Worm (Caenorhabditis elegans) whole organism, L1 larva: Measurements from ENCODE around the gene clc-23.

ENCODE experiments used
- C34B4.2 ChIP-seq: sonication (generic microtip); optimal IDR thresholded peaks from 2 replicates; lab custom pipeline; 2017; ENCODE audit warnings: mild to moderate bottlenecking, missing genetic modification characterization, missing compliant biosample characterization
- F16B12.6 ChIP-seq: fragments of 150-350 bp; optimal IDR thresholded peaks from 2 replicates; lab custom pipeline; 2014; ENCODE audit warnings: missing biosample characterization, missing genetic modification characterization
- Y116A8C.19 ChIP-seq: sonication (generic microtip); optimal IDR thresholded peaks from 2 replicates; lab custom pipeline; 2016; ENCODE audit warnings: missing compliant biosample characterization, missing genetic modification characterization, borderline replicate concordance
- aha-1 ChIP-seq: fragments of 150-350 bp; optimal IDR thresholded peaks from 2 replicates; lab custom pipeline; 2014; ENCODE audit warnings: missing biosample characterization, missing genetic modification characterization
- aly-2 ChIP-seq: fragments of 150-350 bp; optimal IDR thresholded peaks from 2 replicates; lab custom pipeline; 2014; ENCODE audit warnings: missing biosample characterization, missing genetic modification characterization
- ama-1 ChIP-seq: fragments of 150-350 bp; optimal IDR thresholded peaks from 2 replicates; lab custom pipeline; 2014
- ces-1 ChIP-seq: fragments of 150-350 bp; optimal IDR thresholded peaks from 2 replicates; lab custom pipeline; 2014; ENCODE audit warnings: missing biosample characterization, missing genetic modification reagents, missing genetic modification characterization
- dsc-1 ChIP-seq: sonication (generic microtip); optimal IDR thresholded peaks from 2 replicates; lab custom pipeline; 2016; ENCODE audit warnings: mild to moderate bottlenecking, missing genetic modification characterization, missing compliant biosample characterization
- efl-1 ChIP-seq, 4 experiments: fragments of 150-350 bp; optimal IDR thresholded peaks in 3 of 4; peaks in 1 of 4; 1 replicate in 1 of 4; 2 replicates in 3 of 4; lab custom pipeline; 2014; ENCODE audit warnings: missing biosample characterization in 2 of 4, missing genetic modification characterization in 2 of 4, missing genetic modification reagents in 2 of 4
- efl-3 ChIP-seq: fragments of 200-800 bp; sonication (Bioruptor generic); optimal IDR thresholded peaks from 2 replicates; lab custom pipeline; 2018; ENCODE audit warnings: mild to moderate bottlenecking, missing genetic modification characterization, missing compliant biosample characterization
- egl-13 ChIP-seq: sonication (generic microtip); optimal IDR thresholded peaks from 2 replicates; lab custom pipeline; 2016; ENCODE audit warnings: missing genotype, missing genetic modification reagents, missing genetic modification characterization, missing compliant biosample characterization
- egl-27 ChIP-seq, 2 experiments: fragments of 150-350 bp in 1 of 2; sonication (generic microtip); optimal IDR thresholded peaks; 3 replicates each; lab custom pipeline; 2017 to 2018; ENCODE audit warnings: missing biosample characterization in 2 of 2, missing genetic modification characterization in 2 of 2, missing genetic modification reagents in 2 of 2
- elt-2 ChIP-seq: sonication (generic microtip); optimal IDR thresholded peaks from 2 replicates; lab custom pipeline; 2016; ENCODE audit warnings: missing genetic modification characterization, mild to moderate bottlenecking, inconsistent platforms, missing compliant biosample characterization, missing genetic modification reagents
- ets-5 ChIP-seq: fragments of 200-800 bp; sonication (Bioruptor generic); IDR thresholded peaks from 2 replicates; pipeline ENCODE4 v1.3.6; 2022; ENCODE audit warnings: missing genetic modification characterization, missing compliant biosample characterization
- fkh-10 ChIP-seq: sonication (generic microtip); optimal IDR thresholded peaks from 2 replicates; lab custom pipeline; 2017; ENCODE audit warnings: missing biosample characterization, missing genetic modification reagents, missing genetic modification characterization
- fos-1 ChIP-seq: fragments of 150-350 bp; optimal IDR thresholded peaks from 2 replicates; lab custom pipeline; 2014; ENCODE audit warnings: missing biosample characterization, missing genetic modification characterization
- grh-1 ChIP-seq: fragments of 200-800 bp; sonication (Bioruptor generic); IDR thresholded peaks from 2 replicates; pipeline ENCODE4 v1.3.6; 2022; ENCODE audit warnings: missing genetic modification reagents, missing genetic modification characterization, missing compliant biosample characterization
- hlh-17 ChIP-seq: fragments of 200-800 bp; sonication (Bioruptor generic); optimal IDR thresholded peaks from 2 replicates; lab custom pipeline; 2018; ENCODE audit warnings: missing genetic modification characterization, mild to moderate bottlenecking, missing compliant biosample characterization, moderate library complexity, borderline replicate concordance
- lin-13 ChIP-seq: fragments of 150-350 bp; optimal IDR thresholded peaks from 2 replicates; lab custom pipeline; 2014; ENCODE audit warnings: missing biosample characterization, missing genetic modification reagents, missing genetic modification characterization
- lin-14 ChIP-seq: fragments of 200-800 bp; sonication (Bioruptor generic); optimal IDR thresholded peaks from 2 replicates; lab custom pipeline; 2018; ENCODE audit warnings: mild to moderate bottlenecking, missing genetic modification characterization, moderate library complexity, missing compliant biosample characterization
- lin-35 ChIP-seq, 2 experiments: fragments of 150-350 bp; optimal IDR thresholded peaks; 2 replicates each; lab custom pipeline; 2014; ENCODE audit warnings: missing biosample characterization in 2 of 2, missing genetic modification characterization in 2 of 2, missing genetic modification reagents in 2 of 2
- lin-39 ChIP-seq: fragments of 150-350 bp; optimal IDR thresholded peaks from 2 replicates; lab custom pipeline; 2014; ENCODE audit warnings: missing biosample characterization, missing genetic modification reagents, missing genetic modification characterization
- mab-9 ChIP-seq: fragments of 200-800 bp; sonication (Bioruptor generic); IDR thresholded peaks from 2 replicates; pipeline ENCODE4 v1.3.6; 2022; ENCODE audit warnings: missing genetic modification reagents, missing genetic modification characterization, missing compliant biosample characterization
- mdl-1 ChIP-seq, 2 experiments: fragments of 150-350 bp; optimal IDR thresholded peaks; 2 replicates each; lab custom pipeline; 2014 to 2017; ENCODE audit warnings: missing biosample characterization in 2 of 2, missing genetic modification characterization in 2 of 2, inconsistent platforms in 1 of 2
- mef-2 ChIP-seq: fragments of 150-350 bp; optimal IDR thresholded peaks from 2 replicates; lab custom pipeline; 2014; ENCODE audit warnings: missing biosample characterization, missing genetic modification characterization
- nhr-20 ChIP-seq: sonication (generic microtip); optimal IDR thresholded peaks from 2 replicates; lab custom pipeline; 2016; ENCODE audit warnings: mild to moderate bottlenecking, missing genetic modification characterization, missing compliant biosample characterization
- nhr-237 ChIP-seq: fragments of 150-350 bp; optimal IDR thresholded peaks from 2 replicates; lab custom pipeline; 2014; ENCODE audit warnings: missing biosample characterization, missing genetic modification characterization
- nhr-47 ChIP-seq: sonication (generic microtip); optimal IDR thresholded peaks from 2 replicates; lab custom pipeline; 2016; ENCODE audit warnings: mild to moderate bottlenecking, missing genetic modification characterization, moderate library complexity, missing compliant biosample characterization
- nhr-76 ChIP-seq: sonication (generic microtip); optimal IDR thresholded peaks from 2 replicates; lab custom pipeline; 2017; ENCODE audit warnings: missing biosample characterization, missing genetic modification characterization
- nhr-77 ChIP-seq: fragments of 150-350 bp; optimal IDR thresholded peaks from 2 replicates; lab custom pipeline; 2014; ENCODE audit warnings: missing biosample characterization, missing genetic modification characterization
- nhr-90 ChIP-seq: sonication (generic microtip); optimal IDR thresholded peaks from 2 replicates; lab custom pipeline; 2016; ENCODE audit warnings: mild to moderate bottlenecking, missing genetic modification characterization, missing compliant biosample characterization; ENCODE audit not compliant: poor library complexity
- skn-1 ChIP-seq: fragments of 150-350 bp; optimal IDR thresholded peaks from 2 replicates; lab custom pipeline; 2014; ENCODE audit warnings: missing biosample characterization, missing genetic modification characterization
- snpc-4 ChIP-seq: fragments of 150-350 bp; optimal IDR thresholded peaks from 2 replicates; lab custom pipeline; 2014; ENCODE audit warnings: missing biosample characterization, missing genetic modification characterization
- sox-4 ChIP-seq: sonication (generic microtip); optimal IDR thresholded peaks from 2 replicates; lab custom pipeline; 2016; ENCODE audit warnings: missing genetic modification characterization, missing compliant biosample characterization
- sptf-1 ChIP-seq: fragments of 150-350 bp; optimal IDR thresholded peaks from 2 replicates; lab custom pipeline; 2014; ENCODE audit warnings: missing biosample characterization, missing genetic modification characterization
- swsn-7 ChIP-seq: sonication (generic microtip); optimal IDR thresholded peaks from 2 replicates; lab custom pipeline; 2016; ENCODE audit warnings: missing genetic modification characterization, missing compliant biosample characterization
- tlp-1 ChIP-seq: fragments of 150-350 bp; optimal IDR thresholded peaks from 2 replicates; lab custom pipeline; 2014; ENCODE audit warnings: missing biosample characterization, missing genetic modification characterization
- unc-62 ChIP-seq: fragments of 150-350 bp; optimal IDR thresholded peaks from 2 replicates; lab custom pipeline; 2014; ENCODE audit warnings: missing biosample characterization, missing genetic modification reagents, missing genetic modification characterization
- xbp-1 ChIP-seq: sonication (generic microtip); optimal IDR thresholded peaks from 2 replicates; lab custom pipeline; 2016; ENCODE audit warnings: missing genetic modification characterization, missing compliant biosample characterization
- zip-4 ChIP-seq: fragments of 200-800 bp; sonication (Bioruptor generic); optimal IDR thresholded peaks from 2 replicates; lab custom pipeline; 2018; ENCODE audit warnings: mild to moderate bottlenecking, missing genetic modification characterization, moderate library complexity, missing compliant biosample characterization
- ztf-4 ChIP-seq: fragments of 150-350 bp; optimal IDR thresholded peaks from 2 replicates; lab custom pipeline; 2014; ENCODE audit warnings: missing biosample characterization, missing genetic modification characterization

Gene clc-23

DNA sequence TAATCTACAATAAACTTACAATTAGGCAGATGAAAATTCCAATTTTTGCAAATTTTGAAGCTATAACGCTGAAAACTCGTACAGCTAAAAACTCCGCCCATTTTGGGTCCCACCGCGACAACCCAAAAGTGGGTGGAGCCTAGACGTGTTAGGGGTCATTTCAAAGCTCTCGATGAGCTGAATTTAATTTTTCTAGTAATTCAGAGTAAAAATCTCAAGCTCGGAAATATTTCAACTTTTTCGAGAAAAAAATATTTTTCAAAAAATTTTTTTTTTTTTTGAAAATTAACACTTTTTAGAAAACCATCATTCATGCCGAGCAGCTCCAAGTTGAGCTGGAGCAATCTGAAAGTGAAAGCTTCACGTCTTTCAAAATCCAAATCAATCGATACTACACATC, 19.5 kb upstream of the clc-23 start, which contains the start of gene R06B10.7:
Gene R06B10.7 (minus strand): TSS at position 101 of the 400 bp plus-strand sequence.
- TF ChIP-seq Y116A8C.19 (tag; lab: Kevin White, UChicago) (no peak), lin-39 (tag; lab: Kevin White, UChicago) (no peak), mdl-1 (tag; optimal IDR thresholded peaks at IDR 0.05; lab: Kevin White, UChicago) (no peak), elt-2 (no peak), egl-13 (tag; lab: Kevin White, UChicago) (no peak), ets-5 (GFP tag; lab: Robert Waterston, UW) (no peak), aly-2 (no peak), nhr-237 (tag; lab: Kevin White, UChicago) (no peak), fkh-10 (no peak), hlh-17 (GFP tag; lab: Kevin White, UChicago) (no peak), C34B4.2 (tag; lab: Kevin White, UChicago) (no peak), mef-2 (tag; lab: Kevin White, UChicago) (no peak), skn-1 (tag; lab: Kevin White, UChicago) (no peak)

DNA sequence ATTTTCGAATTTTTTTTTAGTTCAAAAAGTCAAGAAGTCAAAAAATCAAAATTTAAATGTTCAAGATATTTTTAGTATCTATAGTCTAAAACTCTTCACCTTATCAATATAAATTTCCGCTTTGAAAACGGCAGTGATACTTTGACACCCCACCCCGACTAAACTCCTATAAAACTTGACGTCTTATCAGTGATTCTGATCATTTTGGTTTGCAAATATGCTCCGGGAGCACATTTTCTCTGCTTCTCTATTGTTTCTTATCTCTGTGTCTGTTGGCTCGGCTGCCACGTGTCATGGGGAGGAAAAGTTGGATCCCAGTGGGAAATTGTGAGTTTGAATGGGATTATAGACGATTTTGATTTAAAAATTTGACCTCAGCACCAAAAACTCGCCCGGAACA, 18.2 kb upstream of the clc-23 start, which contains the start of gene clec-150:
Gene clec-150 (plus strand): TSS at position 198 of the 400 bp plus-strand sequence.
- TF ChIP-seq elt-2 (peak; percentile 89), aha-1 (tag; lab: Kevin White, UChicago) (no peak), nhr-47 (tag; lab: Kevin White, UChicago) (no peak), snpc-4 (tag; lab: Kevin White, UChicago) (no peak), lin-14 (GFP tag; lab: Kevin White, UChicago) (no peak), zip-4 (no peak), ztf-4 (tag; lab: Kevin White, UChicago) (no peak), fos-1 (tag; lab: Kevin White, UChicago) (no peak), sox-4 (tag; lab: Kevin White, UChicago) (no peak), nhr-77 (tag; lab: Kevin White, UChicago) (no peak), hlh-17 (GFP tag; lab: Kevin White, UChicago) (no peak), unc-62 (GFP tag; lab: Kevin White, UChicago) (no peak), ama-1 (lab: Kevin White, UChicago) (no peak), lin-35 (GFP tag; optimal IDR thresholded peaks at IDR 0.05; lab: Kevin White, UChicago) (peak in 1 of 2 experiments; percentile 14), dsc-1 (tag; lab: Kevin White, UChicago) (no peak), sptf-1 (tag; lab: Kevin White, UChicago) (no peak), tlp-1 (tag; lab: Kevin White, UChicago) (no peak), nhr-20 (tag; lab: Kevin White, UChicago) (peak; percentile 5), mab-9 (GFP tag; lab: Robert Waterston, UW) (no peak), lin-13 (GFP tag; lab: Kevin White, UChicago) (no peak), xbp-1 (tag; lab: Kevin White, UChicago) (no peak), egl-13 (tag; lab: Kevin White, UChicago) (no peak), ces-1 (GFP tag; lab: Kevin White, UChicago) (no peak), swsn-7 (tag; lab: Kevin White, UChicago) (no peak), grh-1 (GFP tag; lab: Robert Waterston, UW) (no peak), nhr-237 (tag; lab: Kevin White, UChicago) (no peak), F16B12.6 (tag; lab: Kevin White, UChicago) (no peak), nhr-90 (tag; lab: Kevin White, UChicago) (no peak), efl-1 (optimal IDR thresholded peaks at IDR 0.05; lab: Kevin White, UChicago) (no peak), efl-1 (GFP tag; optimal IDR thresholded peaks at IDR 0.05 in 1 of 2; lab: Kevin White, UChicago) (peak in 1 of 2 experiments; percentile 79), efl-3 (no peak), egl-27 (tag; optimal IDR thresholded peaks at IDR 0.05; lab: Kevin White, UChicago) (no peak), nhr-76 (tag; lab: Kevin White, UChicago) (no peak), aly-2 (no peak)
